Fruit fly (Drosophila melanogaster): ENCODE measurements around the gene Unc-76.

dm6 chrX:2141854-2142216 lies 61.4 kb downstream of the Unc-76 start:
- no peak for TF ChIP-seq Myc (optimal IDR thresholded peaks at IDR 0.05)
- no peak for TF ChIP-seq h (optimal IDR thresholded peaks at IDR 0.05)
- no peak for TF ChIP-seq psq (optimal IDR thresholded peaks at IDR 0.05)
- no peak for TF ChIP-seq Sin3A (optimal IDR thresholded peaks at IDR 0.05)
- no peak for TF ChIP-seq ttk (optimal IDR thresholded peaks at IDR 0.05)
